Fruit fly (Drosophila melanogaster) whole organism, wandering third instar larva: ENCODE results near the gene CG43402.

Experiments used
- Abd-B ChIP-seq: fragments of >200 bp; optimal IDR thresholded peaks from 2 replicates; lab custom pipeline; 2017; ENCODE audit warnings: missing biosample characterization, missing genetic modification characterization
- CG32264 ChIP-seq: fragments of 200-800 bp; sonication (Bioruptor generic); optimal IDR thresholded peaks from 2 replicates; lab custom pipeline; 2016; ENCODE audit warnings: missing biosample characterization, missing genetic modification characterization
- CG9705 ChIP-seq: fragments of 200-800 bp; sonication (Bioruptor generic); optimal IDR thresholded peaks from 2 replicates; lab custom pipeline; 2018; ENCODE audit warnings: missing biosample characterization, mild to moderate bottlenecking, missing genetic modification characterization
- CrebA ChIP-seq: fragments of 200-800 bp; sonication (Bioruptor generic); optimal IDR thresholded peaks from 2 replicates; lab custom pipeline; 2016; ENCODE audit warnings: missing biosample characterization, mild to moderate bottlenecking, missing genetic modification characterization, borderline replicate concordance
- Dfd ChIP-seq: fragments of >200 bp; optimal IDR thresholded peaks from 2 replicates; lab custom pipeline; 2017; ENCODE audit warnings: missing biosample characterization, missing genetic modification characterization
- Dif ChIP-seq: fragments of 200-275, 200-300 bp; sonication (Bioruptor generic); optimal IDR thresholded peaks from 2 replicates; lab custom pipeline; 2018; ENCODE audit warnings: missing biosample characterization, missing genetic modification characterization; ENCODE audit not compliant: partially characterized antibody
- GATAd ChIP-seq: sonication (Bioruptor generic); optimal IDR thresholded peaks from 2 replicates; lab custom pipeline; 2016; ENCODE audit warnings: missing biosample characterization, missing genetic modification characterization
- HLH106 ChIP-seq: fragments of 200-800 bp; optimal IDR thresholded peaks from 3 replicates; lab custom pipeline; 2019; ENCODE audit warnings: missing biosample characterization, mild to moderate bottlenecking, missing genetic modification characterization, moderate library complexity
- Hnf4 ChIP-seq: fragments of 200-800 bp; sonication (Bioruptor generic); optimal IDR thresholded peaks from 2 replicates; lab custom pipeline; 2016; ENCODE audit warnings: missing biosample characterization, mild to moderate bottlenecking, missing genetic modification characterization
- Hr78 ChIP-seq: fragments of >200 bp; optimal IDR thresholded peaks from 2 replicates; lab custom pipeline; 2017; ENCODE audit warnings: missing biosample characterization, missing genetic modification characterization
- Hr83 ChIP-seq: fragments of 200-300 bp; sonication (Bioruptor generic); optimal IDR thresholded peaks from 2 replicates; lab custom pipeline; 2016; ENCODE audit warnings: missing biosample characterization, mild to moderate bottlenecking, missing genetic modification characterization, moderate library complexity; ENCODE audit not compliant: poor library complexity, severe bottlenecking
- Jra ChIP-seq: sonication (Bioruptor generic); optimal IDR thresholded peaks from 2 replicates; lab custom pipeline; 2016; ENCODE audit warnings: missing biosample characterization, missing genetic modification characterization
- Mio ChIP-seq: sonication (Bioruptor generic); optimal IDR thresholded peaks from 2 replicates; lab custom pipeline; 2016; ENCODE audit warnings: missing biosample characterization, missing genetic modification characterization
- Myc ChIP-seq: fragments of >200 bp; optimal IDR thresholded peaks from 2 replicates; lab custom pipeline; 2017
- N ChIP-seq: fragments of >200 bp; optimal IDR thresholded peaks from 2 replicates; lab custom pipeline; 2018; ENCODE audit warnings: missing biosample characterization, missing external identifiers, missing genetic modification characterization
- OdsH ChIP-seq: fragments of 200-800 bp; sonication (Bioruptor generic); optimal IDR thresholded peaks from 2 replicates; lab custom pipeline; 2016; ENCODE audit warnings: missing biosample characterization, mild to moderate bottlenecking, missing genetic modification characterization
- Rel ChIP-seq, 2 experiments: fragments of 200-800 bp; sonication (Bioruptor generic) in 1 of 2; optimal IDR thresholded peaks; 2 replicates in 1 of 2; 3 replicates in 1 of 2; lab custom pipeline; 2016 to 2019; ENCODE audit warnings: mild to moderate bottlenecking in 2 of 2, missing biosample characterization in 2 of 2, missing genetic modification characterization in 2 of 2, moderate library complexity in 1 of 2
- Sp1 ChIP-seq: fragments of 200-800 bp; sonication (Bioruptor generic); optimal IDR thresholded peaks from 3 replicates; lab custom pipeline; 2019; ENCODE audit warnings: missing biosample characterization, mild to moderate bottlenecking, missing genetic modification characterization, moderate library complexity
- Vsx2 ChIP-seq: fragments of 200-300, 225-300 bp; sonication (Bioruptor generic); optimal IDR thresholded peaks from 2 replicates; lab custom pipeline; 2018; ENCODE audit warnings: missing biosample characterization, missing genetic modification characterization; ENCODE audit not compliant: partially characterized antibody
- br ChIP-seq: fragments of 200-800 bp; sonication (Bioruptor generic); optimal IDR thresholded peaks from 2 replicates; lab custom pipeline; 2016; ENCODE audit warnings: missing biosample characterization, missing genetic modification characterization
- brk ChIP-seq: fragments of 200-800 bp; sonication (Bioruptor generic); optimal IDR thresholded peaks from 2 replicates; lab custom pipeline; 2016; ENCODE audit warnings: missing biosample characterization, mild to moderate bottlenecking, missing genetic modification characterization
- dl ChIP-seq, 2 experiments: fragments of 175-275, 200-275 bp in 1 of 2; fragments of 200-275 bp in 1 of 2; sonication (Bioruptor generic); optimal IDR thresholded peaks; lab custom pipeline; 2018; ENCODE audit warnings: mild to moderate bottlenecking in 2 of 2, missing biosample characterization in 2 of 2, missing genetic modification characterization in 2 of 2, moderate library complexity in 2 of 2; ENCODE audit not compliant: partially characterized antibody in 2 of 2, insufficient read depth in 1 of 2
- dmrt93B ChIP-seq: fragments of 200-800 bp; sonication (Bioruptor generic); optimal IDR thresholded peaks from 2 replicates; lab custom pipeline; 2018; ENCODE audit warnings: missing biosample characterization, mild to moderate bottlenecking, missing genetic modification characterization
- dsf ChIP-seq: sonication (Bioruptor generic); optimal IDR thresholded peaks from 2 replicates; lab custom pipeline; 2016; ENCODE audit warnings: missing biosample characterization, missing genetic modification characterization, borderline replicate concordance
- ey ChIP-seq: fragments of 200-800 bp; sonication (Bioruptor generic); optimal IDR thresholded peaks from 2 replicates; lab custom pipeline; 2016; ENCODE audit warnings: missing biosample characterization, missing genetic modification characterization
- foxo ChIP-seq, 2 experiments: fragments of 200-800 bp; sonication (Bioruptor generic); optimal IDR thresholded peaks; 2 replicates in 1 of 2; 3 replicates in 1 of 2; lab custom pipeline; 2016 to 2017; ENCODE audit warnings: missing biosample characterization in 2 of 2, missing genetic modification characterization in 2 of 2
- fru ChIP-seq: fragments of 200-800 bp; sonication (Bioruptor generic); optimal IDR thresholded peaks from 3 replicates; lab custom pipeline; 2016; ENCODE audit warnings: missing biosample characterization, mild to moderate bottlenecking, missing genetic modification characterization
- h ChIP-seq: fragments of 200-800 bp; sonication (Bioruptor generic); optimal IDR thresholded peaks from 3 replicates; lab custom pipeline; 2016; ENCODE audit warnings: missing biosample characterization, mild to moderate bottlenecking, missing genetic modification characterization
- jim ChIP-seq: fragments of 175-275, 200-325 bp; sonication (Bioruptor generic); optimal IDR thresholded peaks from 2 replicates; lab custom pipeline; 2016; ENCODE audit warnings: missing biosample characterization, mild to moderate bottlenecking, missing genetic modification characterization
- lola ChIP-seq: fragments of >200 bp; optimal IDR thresholded peaks from 2 replicates; lab custom pipeline; 2017; ENCODE audit warnings: missing biosample characterization, missing genetic modification characterization
- pan ChIP-seq: fragments of >200 bp; optimal IDR thresholded peaks from 2 replicates; lab custom pipeline; 2017
- psq ChIP-seq: fragments of 200-800 bp; sonication (Bioruptor generic); optimal IDR thresholded peaks from 3 replicates; lab custom pipeline; 2017; ENCODE audit warnings: missing biosample characterization, mild to moderate bottlenecking, missing genetic modification characterization, moderate library complexity
- rgr ChIP-seq: fragments of 200-800 bp; sonication (Bioruptor generic); optimal IDR thresholded peaks from 3 replicates; lab custom pipeline; 2016; ENCODE audit warnings: missing biosample characterization, mild to moderate bottlenecking, missing genetic modification characterization
- sage ChIP-seq: fragments of 200-800 bp; sonication (Bioruptor generic); optimal IDR thresholded peaks from 2 replicates; lab custom pipeline; 2016; ENCODE audit warnings: missing biosample characterization, mild to moderate bottlenecking, missing genetic modification characterization
- sv ChIP-seq: fragments of 200-800 bp; sonication (Bioruptor generic); optimal IDR thresholded peaks from 3 replicates; lab custom pipeline; 2016; ENCODE audit warnings: missing biosample characterization, missing genetic modification characterization
- tai ChIP-seq: sonication (Bioruptor generic); optimal IDR thresholded peaks from 2 replicates; lab custom pipeline; 2016; ENCODE audit warnings: missing biosample characterization, missing genetic modification characterization
- usp ChIP-seq: fragments of >200 bp; optimal IDR thresholded peaks from 2 replicates; lab custom pipeline; 2017; ENCODE audit warnings: missing biosample characterization, missing genetic modification characterization
- woc ChIP-seq: sonication (Bioruptor generic); optimal IDR thresholded peaks from 2 replicates; lab custom pipeline; 2016; ENCODE audit warnings: missing biosample characterization, mild to moderate bottlenecking, missing genetic modification characterization

The CG43402 gene

DNA sequence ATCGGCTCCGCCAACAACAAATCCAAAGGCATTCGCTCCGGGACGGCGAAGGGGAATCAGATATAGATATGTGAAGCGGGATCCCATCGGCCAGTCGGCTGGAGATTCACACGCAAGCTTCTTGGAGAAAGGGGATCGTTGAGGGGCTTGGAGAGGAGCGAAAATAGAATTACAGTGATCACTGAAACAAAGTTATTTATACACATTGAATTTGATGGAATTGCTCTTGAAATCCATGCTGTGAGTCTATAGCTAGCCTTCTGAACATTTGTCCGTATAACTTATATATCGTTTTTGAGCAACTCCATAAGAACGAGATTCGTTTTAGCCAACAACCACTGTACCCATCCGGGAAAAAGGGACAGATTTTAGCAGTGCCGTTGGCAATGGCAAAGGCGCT, 17.6 kb upstream of the CG43402 start:
- TF ChIP-seq Jra (GFP tag; lab: Kevin White, UChicago) (peak; percentile 67), Dfd (GFP tag; lab: Kevin White, UChicago) (no peak), CrebA (GFP tag; lab: Kevin White, UChicago) (peak; percentile 44), rgr (GFP tag; lab: Kevin White, UChicago) (peak; percentile 92), foxo (GFP tag; optimal IDR thresholded peaks at IDR 0.05; lab: Kevin White, UChicago) (peak; percentile 50 to 94), HLH106 (tag; lab: Kevin White, UChicago) (peak; percentile 85), dmrt93B (peak; percentile 79), Mio (GFP tag; lab: Kevin White, UChicago) (peak; percentile 20), Dif (no peak), br (GFP tag; lab: Kevin White, UChicago) (peak; percentile 88), Myc (lab: Kevin White, UChicago) (no peak), CG9705 (GFP tag; lab: Kevin White, UChicago) (peak; percentile 66), pan (no peak), dsf (GFP tag; lab: Kevin White, UChicago) (no peak), lola (GFP tag; lab: Kevin White, UChicago) (no peak), woc (GFP tag; lab: Kevin White, UChicago) (peak; percentile 83), fru (peak; percentile 92), Hr78 (GFP tag; lab: Kevin White, UChicago) (no peak), GATAd (GFP tag; lab: Kevin White, UChicago) (peak; percentile 14), brk (peak; percentile 63), sv (GFP tag; lab: Kevin White, UChicago) (no peak), Rel (GFP tag; optimal IDR thresholded peaks at IDR 0.05; lab: Kevin White, UChicago) (no peak), Rel (tag; optimal IDR thresholded peaks at IDR 0.05; lab: Kevin White, UChicago) (peak; percentile 52), N (GFP tag; lab: Kevin White, UChicago) (no peak), Abd-B (no peak), tai (peak; percentile 72), usp (no peak), CG32264 (GFP tag; lab: Kevin White, UChicago) (peak; percentile 72), OdsH (peak; percentile 88), h (GFP tag; lab: Kevin White, UChicago) (peak; percentile 93), jim (no peak), Vsx2 (GFP tag; lab: Kevin White, UChicago) (peak; percentile 67), Sp1 (peak; percentile 78), sage (GFP tag; lab: Kevin White, UChicago) (peak; percentile 69), dl (GFP tag; optimal IDR thresholded peaks at IDR 0.05; lab: Kevin White, UChicago; ENCODE audit: insufficient read depth in 1 of 2, partially characterized antibody in 2 of 2) (no peak), Hr83 (GFP tag; lab: Kevin White, UChicago) (no peak), psq (GFP tag; lab: Kevin White, UChicago) (peak; percentile 83), Hnf4 (GFP tag; lab: Kevin White, UChicago) (peak; percentile 86), ey (GFP tag; lab: Kevin White, UChicago) (peak; percentile 95)

dm6 chr2L:1425799-1426357, 16.5 kb upstream of the CG43402 start:
- TF ChIP-seq OdsH (no peak), Rel (GFP tag; optimal IDR thresholded peaks at IDR 0.05; lab: Kevin White, UChicago) (no peak), Rel (tag; optimal IDR thresholded peaks at IDR 0.05; lab: Kevin White, UChicago) (no peak), Hnf4 (GFP tag; lab: Kevin White, UChicago) (no peak), sage (GFP tag; lab: Kevin White, UChicago) (no peak)

DNA sequence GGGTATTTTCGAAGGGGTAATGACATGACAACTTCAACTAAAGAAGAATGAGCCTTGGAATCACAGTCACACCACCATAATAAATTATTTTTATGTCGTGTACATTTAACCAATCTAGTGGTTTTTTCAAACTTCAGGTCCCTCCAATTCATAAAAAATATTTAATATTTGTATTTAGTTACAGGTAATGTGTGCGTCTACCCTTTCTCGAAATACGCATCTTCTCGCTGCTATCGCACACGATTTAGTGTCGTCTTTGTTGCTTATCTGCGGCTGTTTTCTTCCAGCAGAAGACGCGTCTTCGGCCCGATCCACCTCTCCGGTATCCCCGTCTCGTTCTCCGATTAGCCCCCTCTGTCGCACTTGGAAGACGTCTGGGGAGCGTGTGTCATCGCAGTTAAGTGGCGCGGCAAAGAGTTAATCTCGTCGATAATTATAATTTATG, 15.6 kb upstream of the CG43402 start:
- TF ChIP-seq Mio (GFP tag; lab: Kevin White, UChicago) (no peak), pan (peak; percentile 51), usp (no peak), dl (GFP tag; optimal IDR thresholded peaks at IDR 0.05; lab: Kevin White, UChicago; ENCODE audit: insufficient read depth in 1 of 2, partially characterized antibody in 2 of 2) (no peak), sage (GFP tag; lab: Kevin White, UChicago) (peak; percentile 57), rgr (GFP tag; lab: Kevin White, UChicago) (peak; percentile 84), Rel (GFP tag; optimal IDR thresholded peaks at IDR 0.05; lab: Kevin White, UChicago) (peak; percentile 31), Rel (tag; optimal IDR thresholded peaks at IDR 0.05; lab: Kevin White, UChicago) (peak; percentile 2), psq (GFP tag; lab: Kevin White, UChicago) (peak; percentile 85), fru (peak; percentile 91), dsf (GFP tag; lab: Kevin White, UChicago) (peak; percentile 17), dmrt93B (peak; percentile 85), CG9705 (GFP tag; lab: Kevin White, UChicago) (peak; percentile 13), HLH106 (tag; lab: Kevin White, UChicago) (peak; percentile 85), Dfd (GFP tag; lab: Kevin White, UChicago) (no peak), h (GFP tag; lab: Kevin White, UChicago) (peak; percentile 90), woc (GFP tag; lab: Kevin White, UChicago) (peak; percentile 82), Hr83 (GFP tag; lab: Kevin White, UChicago) (peak; percentile 32), OdsH (peak; percentile 82), Hnf4 (GFP tag; lab: Kevin White, UChicago) (peak; percentile 68), Vsx2 (GFP tag; lab: Kevin White, UChicago) (peak; percentile 51), Sp1 (peak; percentile 82), ey (GFP tag; lab: Kevin White, UChicago) (peak; percentile 85), Jra (GFP tag; lab: Kevin White, UChicago) (peak; percentile 49), GATAd (GFP tag; lab: Kevin White, UChicago) (no peak), CrebA (GFP tag; lab: Kevin White, UChicago) (peak; percentile 5), br (GFP tag; lab: Kevin White, UChicago) (peak; percentile 81), brk (peak; percentile 21), sv (GFP tag; lab: Kevin White, UChicago) (peak; percentile 59), CG32264 (GFP tag; lab: Kevin White, UChicago) (peak; percentile 53), foxo (GFP tag; optimal IDR thresholded peaks at IDR 0.05; lab: Kevin White, UChicago) (peak in 1 of 2 experiments; percentile 84), Abd-B (no peak), lola (GFP tag; lab: Kevin White, UChicago) (no peak)
